Fruit fly (Drosophila melanogaster) Kc167 (cell line): ENCODE measurements around the gene CG14246.

Source experiments
- Myc ChIP-seq: fragments of >200 bp; optimal IDR thresholded peaks from 2 replicates; lab custom pipeline; 2017; ENCODE audit warnings: missing external identifiers
- h ChIP-seq: fragments of >200 bp; optimal IDR thresholded peaks from 3 replicates; lab custom pipeline; 2018; ENCODE audit warnings: missing external identifiers
- insv ChIP-seq: fragments of >200 bp; optimal IDR thresholded peaks from 3 replicates; lab custom pipeline; 2018; ENCODE audit warnings: missing external identifiers
- psq ChIP-seq: fragments of >200 bp; optimal IDR thresholded peaks from 2 replicates; lab custom pipeline; 2017; ENCODE audit warnings: missing external identifiers
- ttk ChIP-seq: sonication (Bioruptor generic); optimal IDR thresholded peaks from 2 replicates; lab custom pipeline; 2017; ENCODE audit warnings: missing external identifiers

- TF ChIP-seq Myc (lab: Kevin White, UChicago) (no peak), h (lab: Kevin White, UChicago) (no peak), psq (lab: Kevin White, UChicago) (no peak), ttk (no peak), insv (lab: Kevin White, UChicago) (no peak)
Measured at dm6 chr3R:26761695-26762094, 34.6 kb downstream of the CG14246 start.
